Worm (Caenorhabditis elegans) whole organism, L2 larva: ENCODE data around the gene F44B9.10.

Experiments used
- C34F6.9 ChIP-seq: fragments of 150-350 bp; optimal IDR thresholded peaks from 2 replicates; lab custom pipeline; 2014; ENCODE audit warnings: missing biosample characterization, missing genetic modification characterization
- F13H6.1 ChIP-seq: sonication (generic microtip); optimal IDR thresholded peaks from 2 replicates; lab custom pipeline; 2016; ENCODE audit warnings: missing genetic modification characterization, missing compliant biosample characterization
- R02D3.7 ChIP-seq: fragments of 150-350 bp; optimal IDR thresholded peaks from 2 replicates; lab custom pipeline; 2014; ENCODE audit warnings: missing biosample characterization, missing genetic modification characterization
- Y55F3AM.14 ChIP-seq: fragments of 200-800 bp; sonication (Bioruptor generic); optimal IDR thresholded peaks from 2 replicates; lab custom pipeline; 2018; ENCODE audit warnings: mild to moderate bottlenecking, missing genetic modification characterization, missing compliant biosample characterization
- ZK546.5 ChIP-seq: sonication (generic microtip); optimal IDR thresholded peaks from 2 replicates; lab custom pipeline; 2017; ENCODE audit warnings: missing biosample characterization, missing genetic modification characterization
- alr-1 ChIP-seq: fragments of 150-350 bp; optimal IDR thresholded peaks from 2 replicates; lab custom pipeline; 2014; ENCODE audit warnings: missing biosample characterization, missing genetic modification characterization
- aly-2 ChIP-seq: fragments of 150-350 bp; optimal IDR thresholded peaks from 2 replicates; lab custom pipeline; 2014; ENCODE audit warnings: missing biosample characterization, missing genetic modification characterization
- ama-1 ChIP-seq: fragments of 150-350 bp; optimal IDR thresholded peaks from 2 replicates; lab custom pipeline; 2018; ENCODE audit warnings: inconsistent platforms
- blmp-1 ChIP-seq: sonication (generic microtip); optimal IDR thresholded peaks from 2 replicates; lab custom pipeline; 2017; ENCODE audit warnings: missing genetic modification characterization, mild to moderate bottlenecking, missing compliant biosample characterization, antibody characterized with exemption, moderate library complexity; ENCODE audit not compliant: insufficient read depth
- ceh-16 ChIP-seq: fragments of 150-350 bp; optimal IDR thresholded peaks from 2 replicates; lab custom pipeline; 2014; ENCODE audit warnings: missing biosample characterization, missing genetic modification characterization
- ceh-82 ChIP-seq: fragments of 150-350 bp; optimal IDR thresholded peaks from 2 replicates; lab custom pipeline; 2014; ENCODE audit warnings: missing biosample characterization, missing genetic modification characterization
- crh-2 ChIP-seq: sonication (generic microtip); optimal IDR thresholded peaks from 2 replicates; lab custom pipeline; 2017; ENCODE audit warnings: missing biosample characterization, missing genetic modification characterization
- egl-27 ChIP-seq: sonication (generic microtip); optimal IDR thresholded peaks from 3 replicates; lab custom pipeline; 2017; ENCODE audit warnings: missing biosample characterization, missing genetic modification reagents, missing genetic modification characterization
- elt-1 ChIP-seq: fragments of 150-350 bp; optimal IDR thresholded peaks from 2 replicates; lab custom pipeline; 2014; ENCODE audit warnings: missing biosample characterization, missing genetic modification characterization
- elt-3 ChIP-seq: sonication (generic microtip); optimal IDR thresholded peaks from 2 replicates; lab custom pipeline; 2017; ENCODE audit warnings: missing biosample characterization, missing genetic modification characterization
- fos-1 ChIP-seq: fragments of 150-350 bp; optimal IDR thresholded peaks from 2 replicates; lab custom pipeline; 2014; ENCODE audit warnings: missing biosample characterization, missing genetic modification characterization
- gmeb-1 ChIP-seq: fragments of 150-350 bp; optimal IDR thresholded peaks from 2 replicates; lab custom pipeline; 2014; ENCODE audit warnings: missing biosample characterization, missing genetic modification characterization
- lin-11 ChIP-seq: fragments of 150-350 bp; sonication (generic microtip); optimal IDR thresholded peaks from 2 replicates; lab custom pipeline; 2014; ENCODE audit warnings: missing biosample characterization, missing genetic modification characterization, inconsistent platforms, mixed read lengths
- lsy-2 ChIP-seq, 2 experiments: fragments of 150-350 bp in 1 of 2; sonication (generic microtip) in 1 of 2; optimal IDR thresholded peaks; 2 replicates each; lab custom pipeline; 2014 to 2017; ENCODE audit warnings: missing biosample characterization in 2 of 2, missing genetic modification characterization in 2 of 2
- mab-5 ChIP-seq: fragments of 150-350 bp; optimal IDR thresholded peaks from 2 replicates; lab custom pipeline; 2014; ENCODE audit warnings: missing biosample characterization, missing genetic modification characterization
- mbf-1 ChIP-seq: sonication (generic microtip); optimal IDR thresholded peaks from 2 replicates; lab custom pipeline; 2017; ENCODE audit warnings: missing biosample characterization, missing genetic modification characterization
- mdl-1 ChIP-seq, 2 experiments: fragments of 150-350 bp in 1 of 2; sonication (generic microtip) in 1 of 2; optimal IDR thresholded peaks; 2 replicates each; lab custom pipeline; 2017; ENCODE audit warnings: missing biosample characterization in 2 of 2, missing genetic modification characterization in 2 of 2
- nhr-10 ChIP-seq: sonication (generic microtip); optimal IDR thresholded peaks from 2 replicates; lab custom pipeline; 2017; ENCODE audit warnings: missing biosample characterization, missing genetic modification characterization
- nhr-12 ChIP-seq: fragments of 150-350 bp; optimal IDR thresholded peaks from 2 replicates; lab custom pipeline; 2014; ENCODE audit warnings: missing biosample characterization, missing genetic modification characterization
- nhr-129 ChIP-seq: fragments of 150-350 bp; optimal IDR thresholded peaks from 2 replicates; lab custom pipeline; 2014; ENCODE audit warnings: missing biosample characterization, missing genetic modification characterization
- nhr-21 ChIP-seq: fragments of 150-350 bp; optimal IDR thresholded peaks from 2 replicates; lab custom pipeline; 2014; ENCODE audit warnings: missing biosample characterization, missing genetic modification characterization
- nhr-237 ChIP-seq: fragments of 150-350 bp; optimal IDR thresholded peaks from 2 replicates; lab custom pipeline; 2014; ENCODE audit warnings: missing biosample characterization, missing genetic modification characterization
- nhr-6 ChIP-seq: fragments of 150-350 bp; optimal IDR thresholded peaks from 2 replicates; lab custom pipeline; 2014; ENCODE audit warnings: missing biosample characterization, missing genetic modification characterization
- peb-1 ChIP-seq: fragments of 150-350 bp; optimal IDR thresholded peaks from 2 replicates; lab custom pipeline; 2014; ENCODE audit warnings: missing biosample characterization, missing genetic modification characterization
- sem-4 ChIP-seq: fragments of 150-350 bp; optimal IDR thresholded peaks from 2 replicates; lab custom pipeline; 2014; ENCODE audit warnings: missing biosample characterization, missing genetic modification reagents, missing genetic modification characterization
- sma-3 ChIP-seq: sonication (generic microtip); optimal IDR thresholded peaks from 2 replicates; lab custom pipeline; 2016; ENCODE audit warnings: missing genetic modification reagents, missing genetic modification characterization, missing compliant biosample characterization
- sma-9 ChIP-seq, 2 experiments: fragments of 150-350 bp in 1 of 2; sonication (generic microtip) in 1 of 2; optimal IDR thresholded peaks; 2 replicates each; lab custom pipeline; 2014 to 2016; ENCODE audit warnings: missing genetic modification characterization in 2 of 2, mild to moderate bottlenecking in 1 of 2, missing biosample characterization in 1 of 2, missing compliant biosample characterization in 1 of 2, missing genetic modification reagents in 1 of 2, moderate library complexity in 1 of 2
- snpc-4 ChIP-seq: fragments of 150-350 bp; optimal IDR thresholded peaks from 2 replicates; lab custom pipeline; 2014; ENCODE audit warnings: missing biosample characterization, missing genetic modification characterization
- unc-39 ChIP-seq: fragments of 150-350 bp; optimal IDR thresholded peaks from 2 replicates; lab custom pipeline; 2014; ENCODE audit warnings: missing biosample characterization, missing genetic modification characterization
- unc-55 ChIP-seq: fragments of 150-350 bp; sonication (generic microtip); optimal IDR thresholded peaks from 3 replicates; lab custom pipeline; 2014; ENCODE audit warnings: missing biosample characterization, missing genetic modification reagents, missing genetic modification characterization
- unc-62 ChIP-seq: fragments of 150-350 bp; optimal IDR thresholded peaks from 2 replicates; lab custom pipeline; 2014; ENCODE audit warnings: missing biosample characterization, missing genetic modification reagents, missing genetic modification characterization
- zag-1 ChIP-seq: fragments of 150-350 bp; optimal IDR thresholded peaks from 2 replicates; lab custom pipeline; 2014; ENCODE audit warnings: missing biosample characterization, missing genetic modification characterization
- ztf-1 ChIP-seq: fragments of 200-800 bp; sonication (Bioruptor generic); conservative IDR thresholded peaks from 2 replicates; pipeline ENCODE4 v1.3.6; 2022; ENCODE audit warnings: missing genetic modification characterization, missing compliant biosample characterization
- ztf-11 ChIP-seq: sonication (generic microtip); optimal IDR thresholded peaks from 2 replicates; lab custom pipeline; 2017; ENCODE audit warnings: missing biosample characterization, missing genetic modification characterization
- ztf-4 ChIP-seq: fragments of 150-350 bp; optimal IDR thresholded peaks from 2 replicates; lab custom pipeline; 2014; ENCODE audit warnings: missing biosample characterization, missing genetic modification characterization

Gene F44B9.10

DNA sequence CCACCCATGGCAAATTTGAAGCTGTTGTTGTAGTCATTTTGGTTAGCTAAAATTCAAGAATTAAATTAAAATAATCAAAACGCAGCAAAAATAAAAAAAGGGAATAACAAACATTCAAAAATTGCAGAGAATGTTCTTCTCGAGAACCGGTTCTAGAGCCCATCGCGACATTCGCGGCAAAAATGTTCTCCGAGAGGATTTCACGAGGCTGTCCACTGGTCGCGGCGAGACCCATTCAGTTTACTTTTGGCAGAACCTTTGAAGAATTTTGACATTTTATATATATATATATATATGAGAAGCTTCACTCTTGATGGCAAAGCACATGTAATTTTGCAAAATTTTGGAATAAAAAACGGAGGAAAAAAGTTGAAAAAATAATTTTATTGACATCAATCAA is 3.9 kb downstream of the F44B9.10 start, which contains the start of gene F44B9.8 (continued):
- TF ChIP-seq sma-9 (GFP tag; optimal IDR thresholded peaks at IDR 0.05; lab: Kevin White, UChicago) (peak; percentile 50), sma-9 (tag; optimal IDR thresholded peaks at IDR 0.05; lab: Kevin White, UChicago) (no peak), snpc-4 (tag; lab: Kevin White, UChicago) (no peak), alr-1 (no peak), mbf-1 (no peak), gmeb-1 (tag; lab: Kevin White, UChicago) (peak; percentile 71), lin-11 (tag; lab: Kevin White, UChicago) (no peak), C34F6.9 (tag; lab: Kevin White, UChicago) (peak; percentile 41), nhr-21 (tag; lab: Kevin White, UChicago) (no peak), nhr-237 (tag; lab: Kevin White, UChicago) (no peak), F13H6.1 (tag; lab: Kevin White, UChicago) (peak; percentile 69), mab-5 (tag; lab: Kevin White, UChicago) (no peak), elt-3 (tag; lab: Kevin White, UChicago) (no peak), peb-1 (tag; lab: Kevin White, UChicago) (no peak), ama-1 (lab: Kevin White, UChicago) (no peak), lsy-2 (tag; optimal IDR thresholded peaks at IDR 0.05; lab: Kevin White, UChicago) (peak; percentile 15 to 83), unc-62 (GFP tag; lab: Kevin White, UChicago) (no peak), mdl-1 (tag; optimal IDR thresholded peaks at IDR 0.05; lab: Kevin White, UChicago) (no peak), zag-1 (tag; lab: Kevin White, UChicago) (no peak), sem-4 (tag; lab: Kevin White, UChicago) (peak; percentile 40)

DNA sequence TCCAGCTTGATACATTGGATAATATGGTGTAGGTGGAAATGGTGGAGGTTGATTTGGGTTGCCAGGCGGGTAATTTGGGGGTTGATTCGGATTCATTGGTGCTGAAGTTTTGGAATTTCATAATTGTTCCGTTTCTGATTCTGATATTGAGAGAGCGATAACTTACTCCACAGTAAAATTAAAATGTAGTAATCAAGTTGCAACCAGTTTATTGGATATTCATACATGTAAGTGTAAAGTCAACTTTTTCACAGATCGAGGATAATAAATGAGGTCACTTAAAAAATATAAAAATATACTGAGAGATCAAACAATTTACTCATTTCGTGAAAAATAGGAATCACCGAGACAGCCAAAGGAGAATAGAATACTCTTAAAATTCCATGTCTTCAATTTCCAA is 5.5 kb downstream of the F44B9.10 start, which contains the start of gene mdt-30:
mdt-30 (minus strand) TSS at position 101 of the 400 bp plus-strand sequence.
- no peak for TF ChIP-seq unc-39 (tag; lab: Kevin White, UChicago)
- no peak for TF ChIP-seq peb-1 (tag; lab: Kevin White, UChicago)
- TF ChIP-seq ceh-82 (tag; lab: Kevin White, UChicago) = no peak
- TF ChIP-seq nhr-237 (tag; lab: Kevin White, UChicago) = no peak
- no peak for TF ChIP-seq zag-1 (tag; lab: Kevin White, UChicago)
- TF ChIP-seq unc-55 (GFP tag; lab: Kevin White, UChicago) = no peak
- TF ChIP-seq elt-1 (tag; lab: Kevin White, UChicago) = no peak

DNA sequence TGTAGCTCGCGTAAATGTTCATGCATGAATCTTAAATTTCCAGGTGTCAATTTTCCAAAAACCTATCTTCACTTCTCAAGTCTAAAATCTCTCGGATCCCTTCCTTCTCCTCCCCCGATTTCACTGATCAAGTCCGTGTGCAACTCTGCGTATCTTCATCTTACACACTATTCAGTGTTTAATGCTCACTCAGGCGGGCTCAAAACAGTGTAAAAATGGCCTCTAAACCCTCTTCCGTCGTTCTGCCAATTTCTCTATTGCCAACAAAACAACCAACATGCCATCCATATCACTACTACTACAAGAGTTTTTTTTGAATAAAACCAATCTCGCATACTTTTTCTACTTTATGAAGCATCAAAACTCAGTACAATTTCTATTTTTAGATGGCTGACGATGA is 11.4 kb downstream of the F44B9.10 start, which contains the start of gene F44B9.2:
F44B9.2 (plus strand) TSS at position 387 of the 400 bp plus-strand sequence.
- TF ChIP-seq crh-2 (tag; lab: Kevin White, UChicago) (no peak), elt-3 (tag; lab: Kevin White, UChicago) (no peak), mdl-1 (tag; optimal IDR thresholded peaks at IDR 0.05; lab: Kevin White, UChicago) (no peak), snpc-4 (tag; lab: Kevin White, UChicago) (no peak), elt-1 (tag; lab: Kevin White, UChicago) (no peak), alr-1 (no peak), ztf-4 (tag; lab: Kevin White, UChicago) (no peak), zag-1 (tag; lab: Kevin White, UChicago) (no peak), ceh-16 (tag; lab: Kevin White, UChicago) (no peak), sma-3 (GFP tag; lab: Kevin White, UChicago) (no peak)

DNA sequence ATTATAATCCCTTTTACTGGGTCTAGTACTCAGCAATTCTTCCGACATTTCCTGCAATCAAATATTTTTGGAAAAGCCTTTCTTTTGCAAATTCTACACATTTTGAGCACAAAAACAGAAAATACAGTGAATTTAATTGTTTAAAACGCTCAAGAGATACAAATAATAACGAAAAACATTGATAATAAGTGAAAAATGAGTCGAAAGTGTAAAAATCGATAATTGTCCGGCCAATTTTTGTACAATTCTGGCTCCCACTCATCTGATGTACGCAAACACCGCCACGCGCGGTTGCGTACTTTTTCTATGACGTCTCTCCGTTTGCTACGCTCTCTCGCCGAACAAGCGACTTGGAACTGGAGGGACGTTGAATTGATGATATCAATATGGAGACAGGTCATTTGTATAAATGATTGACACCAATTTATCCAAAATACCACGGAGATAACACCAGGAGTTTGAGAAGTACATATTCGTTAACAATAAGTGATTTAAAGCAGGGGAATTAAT is 12.6 kb downstream of the F44B9.10 start, which contains the start of gene lin-36:
lin-36 (minus strand) TSS at position 51 of the 510 bp plus-strand sequence.
- TF ChIP-seq zag-1 (tag; lab: Kevin White, UChicago) = peak; percentile 16
- no peak for TF ChIP-seq egl-27 (tag; lab: Kevin White, UChicago)
- TF ChIP-seq F13H6.1 (tag; lab: Kevin White, UChicago) = peak; percentile 61
- TF ChIP-seq lin-11 (tag; lab: Kevin White, UChicago) = peak; percentile 51
- TF ChIP-seq blmp-1 = no peak
- TF ChIP-seq mbf-1 = no peak
- peak; percentile 7 for TF ChIP-seq nhr-237 (tag; lab: Kevin White, UChicago)
- TF ChIP-seq unc-55 (GFP tag; lab: Kevin White, UChicago) = peak; percentile 89
- no peak for TF ChIP-seq ceh-82 (tag; lab: Kevin White, UChicago)
- peak; percentile 95 for TF ChIP-seq C34F6.9 (tag; lab: Kevin White, UChicago)
- no peak for TF ChIP-seq nhr-10 (tag; lab: Kevin White, UChicago)
- no peak for TF ChIP-seq elt-3 (tag; lab: Kevin White, UChicago)
- TF ChIP-seq elt-1 (tag; lab: Kevin White, UChicago) = no peak
- peak; percentile 73 for TF ChIP-seq sma-3 (GFP tag; lab: Kevin White, UChicago)
- peak; percentile 87 for TF ChIP-seq gmeb-1 (tag; lab: Kevin White, UChicago)
- peak; percentile 51 for TF ChIP-seq sem-4 (tag; lab: Kevin White, UChicago)
- TF ChIP-seq R02D3.7 (tag; lab: Kevin White, UChicago) = no peak
- TF ChIP-seq Y55F3AM.14 = no peak
- no peak for TF ChIP-seq ZK546.5 (tag; lab: Kevin White, UChicago)
- TF ChIP-seq aly-2 (tag; lab: Kevin White, UChicago) = no peak
- TF ChIP-seq crh-2 (tag; lab: Kevin White, UChicago) = peak; percentile 83
- TF ChIP-seq nhr-129 (tag; lab: Kevin White, UChicago) = peak; percentile 82
- TF ChIP-seq alr-1 = no peak
- TF ChIP-seq lsy-2 (tag; optimal IDR thresholded peaks at IDR 0.05; lab: Kevin White, UChicago) = peak; percentile 77 to 92
- TF ChIP-seq unc-39 (tag; lab: Kevin White, UChicago) = no peak
- TF ChIP-seq ceh-16 (tag; lab: Kevin White, UChicago) = peak; percentile 58
- no peak for TF ChIP-seq ztf-11
- no peak for TF ChIP-seq snpc-4 (tag; lab: Kevin White, UChicago)
- TF ChIP-seq nhr-6 = no peak
- no peak for TF ChIP-seq unc-62 (GFP tag; lab: Kevin White, UChicago)
- no peak for TF ChIP-seq ztf-4 (tag; lab: Kevin White, UChicago)
- TF ChIP-seq ztf-1 (GFP tag; lab: Robert Waterston, UW) = no peak
- TF ChIP-seq nhr-12 (tag; lab: Kevin White, UChicago) = no peak
- peak; percentile 71 for TF ChIP-seq sma-9 (GFP tag; optimal IDR thresholded peaks at IDR 0.05; lab: Kevin White, UChicago)
- TF ChIP-seq sma-9 (tag; optimal IDR thresholded peaks at IDR 0.05; lab: Kevin White, UChicago) = no peak
- TF ChIP-seq fos-1 (tag; lab: Kevin White, UChicago) = peak; percentile 72
